Fruit fly (Drosophila melanogaster) whole organism, embryonic: ENCODE data around the gene Pax.

ENCODE experiments used
- BEAF-32 ChIP-seq: fragments of 200-800 bp; sonication (Bioruptor generic); optimal IDR thresholded peaks from 3 replicates; lab custom pipeline; 2017; ENCODE audit warnings: missing biosample characterization, missing genetic modification characterization, mild to moderate bottlenecking, moderate library complexity, missing genetic modification reagents
- CG10209 ChIP-seq: fragments of 200-800 bp; sonication (Bioruptor generic); optimal IDR thresholded peaks from 3 replicates; lab custom pipeline; 2017; ENCODE audit warnings: missing biosample characterization, mild to moderate bottlenecking, missing genetic modification characterization, missing genetic modification reagents
- CG10431 ChIP-seq: fragments of 200-800 bp; sonication (Bioruptor generic); optimal IDR thresholded peaks from 3 replicates; lab custom pipeline; 2018; ENCODE audit warnings: missing biosample characterization, mild to moderate bottlenecking, missing genetic modification characterization
- CG11085 ChIP-seq: fragments of 200-800 bp; sonication (Bioruptor generic); IDR thresholded peaks from 2 replicates; pipeline ENCODE4 v1.3.6; 2022; ENCODE audit warnings: missing biosample characterization, missing genetic modification characterization
- CG11504 ChIP-seq: fragments of 200-800 bp; sonication (Bioruptor generic); optimal IDR thresholded peaks from 3 replicates; lab custom pipeline; 2019; ENCODE audit warnings: missing biosample characterization, mild to moderate bottlenecking, missing genetic modification characterization, moderate library complexity
- CG11723 ChIP-seq: fragments of 200-800 bp; sonication (Bioruptor generic); optimal IDR thresholded peaks from 2 replicates; lab custom pipeline; 2017; ENCODE audit warnings: missing biosample characterization, mild to moderate bottlenecking, missing genetic modification characterization
- CG12769 ChIP-seq: fragments of 200-800 bp; sonication (Bioruptor generic); optimal IDR thresholded peaks from 2 replicates; lab custom pipeline; 2019; ENCODE audit warnings: missing biosample characterization, mild to moderate bottlenecking, missing genetic modification characterization, moderate library complexity
- CG13424 ChIP-seq: fragments of 200-800 bp; sonication (Bioruptor generic); optimal IDR thresholded peaks from 2 replicates; lab custom pipeline; 2019; ENCODE audit warnings: missing biosample characterization, mild to moderate bottlenecking, missing genetic modification characterization, moderate library complexity
- CG15514 ChIP-seq: fragments of 200-800 bp; sonication (Bioruptor generic); optimal IDR thresholded peaks from 3 replicates; lab custom pipeline; 2017; ENCODE audit warnings: missing biosample characterization, missing genetic modification characterization, mild to moderate bottlenecking, moderate library complexity, missing genetic modification reagents
- CG17359 ChIP-seq: fragments of 200-800 bp; sonication (Bioruptor generic); optimal IDR thresholded peaks from 3 replicates; lab custom pipeline; 2018; ENCODE audit warnings: missing biosample characterization, mild to moderate bottlenecking, missing genetic modification characterization, moderate library complexity
- CG18011 ChIP-seq: fragments of 200-800 bp; sonication (Bioruptor generic); optimal IDR thresholded peaks from 2 replicates; lab custom pipeline; 2017; ENCODE audit warnings: missing biosample characterization, missing genetic modification characterization, mild to moderate bottlenecking, moderate library complexity, missing genotype
- CG3995 ChIP-seq: fragments of 200-800 bp; sonication (Bioruptor generic); optimal IDR thresholded peaks from 3 replicates; lab custom pipeline; 2016; ENCODE audit warnings: missing biosample characterization, missing genetic modification characterization
- CG4328 ChIP-seq: fragments of 200-800 bp; sonication (Bioruptor generic); optimal IDR thresholded peaks from 3 replicates; lab custom pipeline; 2017; ENCODE audit warnings: missing biosample characterization, missing genetic modification reagents, missing genetic modification characterization
- CG4360 ChIP-seq: fragments of 200-800 bp; sonication (Bioruptor generic); IDR thresholded peaks from 2 replicates; pipeline ENCODE4 v1.3.6; 2022; ENCODE audit warnings: missing biosample characterization, missing genetic modification characterization
- CG4404 ChIP-seq: fragments of 200-800 bp; sonication (Bioruptor generic); IDR thresholded peaks from 2 replicates; pipeline ENCODE4 v1.3.6; 2022; ENCODE audit warnings: missing biosample characterization, missing genetic modification characterization
- CG4707 ChIP-seq: fragments of 200-800 bp; sonication (Bioruptor generic); optimal IDR thresholded peaks from 2 replicates; lab custom pipeline; 2018; ENCODE audit warnings: missing biosample characterization, mild to moderate bottlenecking, missing genetic modification characterization, moderate library complexity
- CG4730 ChIP-seq: fragments of 200-800 bp; sonication (Bioruptor generic); IDR thresholded peaks from 2 replicates; pipeline ENCODE4 v1.3.6; 2022; ENCODE audit warnings: missing biosample characterization, missing genetic modification characterization
- CG7839 ChIP-seq: fragments of 200-800 bp; sonication (Bioruptor generic); optimal IDR thresholded peaks from 3 replicates; lab custom pipeline; 2018; ENCODE audit warnings: missing biosample characterization, mild to moderate bottlenecking, missing genetic modification characterization, moderate library complexity
- CG7928 ChIP-seq: fragments of 200-800 bp; sonication (Bioruptor generic); optimal IDR thresholded peaks from 2 replicates; lab custom pipeline; 2017; ENCODE audit warnings: missing biosample characterization, mild to moderate bottlenecking, missing genetic modification characterization
- Camta ChIP-seq: fragments of 200-800 bp; sonication (Bioruptor generic); optimal IDR thresholded peaks from 2 replicates; lab custom pipeline; 2016; ENCODE audit warnings: missing biosample characterization, missing genetic modification characterization
- CkIIα-i1 ChIP-seq: fragments of 200-800 bp; sonication (Bioruptor generic); IDR thresholded peaks from 2 replicates; pipeline ENCODE4 v1.3.6; 2022; ENCODE audit warnings: missing biosample characterization, missing genetic modification characterization
- CoRest ChIP-seq: fragments of 200-800 bp; sonication (Bioruptor generic); optimal IDR thresholded peaks from 3 replicates; lab custom pipeline; 2018; ENCODE audit warnings: missing biosample characterization, mild to moderate bottlenecking, missing genetic modification characterization, moderate library complexity
- Elba2 ChIP-seq: fragments of 200-800 bp; sonication (Bioruptor generic); optimal IDR thresholded peaks from 3 replicates; lab custom pipeline; 2016; ENCODE audit warnings: missing biosample characterization, missing genetic modification characterization
- MTF-1 ChIP-seq: fragments of 200-800 bp; sonication (Bioruptor generic); optimal IDR thresholded peaks from 2 replicates; lab custom pipeline; 2018; ENCODE audit warnings: missing biosample characterization, mild to moderate bottlenecking, missing genetic modification characterization, borderline replicate concordance
- Meics ChIP-seq: fragments of 200-800 bp; sonication (Bioruptor generic); optimal IDR thresholded peaks from 2 replicates; lab custom pipeline; 2017; ENCODE audit warnings: missing biosample characterization, mild to moderate bottlenecking, missing genetic modification characterization
- Oaz ChIP-seq: fragments of 200-800 bp; sonication (Bioruptor generic); IDR thresholded peaks from 2 replicates; pipeline ENCODE4 v1.3.6; 2022; ENCODE audit warnings: missing biosample characterization, missing genetic modification characterization
- Oli ChIP-seq: fragments of 200-800 bp; sonication (Bioruptor generic); optimal IDR thresholded peaks from 2 replicates; lab custom pipeline; 2018; ENCODE audit warnings: missing biosample characterization, mild to moderate bottlenecking, missing genetic modification characterization, moderate library complexity
- Xrp1 ChIP-seq: fragments of 200-800 bp; sonication (Bioruptor generic); IDR thresholded peaks from 2 replicates; pipeline ENCODE4 v1.3.6; 2022; ENCODE audit warnings: missing biosample characterization, missing genetic modification characterization
- abd-A ChIP-seq: fragments of 200-800 bp; sonication (Bioruptor generic); optimal IDR thresholded peaks from 3 replicates; lab custom pipeline; 2019; ENCODE audit warnings: missing biosample characterization, mild to moderate bottlenecking, missing genetic modification characterization, moderate library complexity
- ara ChIP-seq: fragments of 200-800 bp; sonication (Bioruptor generic); IDR thresholded peaks from 2 replicates; pipeline ENCODE4 v1.3.6; 2022; ENCODE audit warnings: missing biosample characterization, missing genetic modification characterization
- ase ChIP-seq: fragments of 200-800 bp; sonication (Bioruptor generic); IDR thresholded peaks from 3 replicates; pipeline ENCODE4 v1.3.6; 2022; ENCODE audit warnings: missing biosample characterization, missing genetic modification characterization
- bab2 ChIP-seq: fragments of 200-800 bp; sonication (Bioruptor generic); optimal IDR thresholded peaks from 2 replicates; lab custom pipeline; 2016; ENCODE audit warnings: missing biosample characterization, missing genetic modification characterization
- cg ChIP-seq: fragments of 200-800 bp; sonication (Bioruptor generic); optimal IDR thresholded peaks from 3 replicates; lab custom pipeline; 2019; ENCODE audit warnings: missing biosample characterization, mild to moderate bottlenecking, missing genetic modification characterization, moderate library complexity
- ci ChIP-seq: fragments of 200-800 bp; sonication (Bioruptor generic); IDR thresholded peaks from 3 replicates; pipeline ENCODE4 v1.3.6; 2022; ENCODE audit warnings: missing biosample characterization, missing genetic modification characterization
- da ChIP-seq: fragments of 200-800 bp; sonication (Bioruptor generic); optimal IDR thresholded peaks from 2 replicates; lab custom pipeline; 2016; ENCODE audit warnings: missing biosample characterization, missing genetic modification characterization
- dm ChIP-seq: fragments of 200-800 bp; sonication (Bioruptor generic); optimal IDR thresholded peaks from 3 replicates; lab custom pipeline; 2016; ENCODE audit warnings: missing biosample characterization, missing genetic modification characterization
- dpn ChIP-seq, 2 experiments: fragments of 200-800 bp; sonication (Bioruptor generic); optimal IDR thresholded peaks; 3 replicates each; lab custom pipeline; 2016; ENCODE audit warnings: missing biosample characterization in 2 of 2, missing genetic modification characterization in 2 of 2
- exex ChIP-seq: fragments of 200-800 bp; sonication (Bioruptor generic); optimal IDR thresholded peaks from 4 replicates; lab custom pipeline; 2018; ENCODE audit warnings: missing biosample characterization, mild to moderate bottlenecking, missing genetic modification characterization, moderate library complexity
- fd3F ChIP-seq: fragments of 200-800 bp; sonication (Bioruptor generic); optimal IDR thresholded peaks from 2 replicates; lab custom pipeline; 2018; ENCODE audit warnings: missing biosample characterization, mild to moderate bottlenecking, missing genetic modification characterization, moderate library complexity
- gsb-n ChIP-seq: fragments of 200-800 bp; sonication (Bioruptor generic); optimal IDR thresholded peaks from 3 replicates; lab custom pipeline; 2018; ENCODE audit warnings: missing biosample characterization, mild to moderate bottlenecking, missing genetic modification characterization
- h ChIP-seq: fragments of >200 bp; optimal IDR thresholded peaks from 2 replicates; lab custom pipeline; 2017
- ham ChIP-seq: fragments of 200-800 bp; sonication (Bioruptor generic); IDR thresholded peaks from 2 replicates; pipeline ENCODE4 v1.3.6; 2022; ENCODE audit warnings: missing biosample characterization, missing genetic modification characterization
- jigr1 ChIP-seq: fragments of 200-800 bp; sonication (Bioruptor generic); IDR thresholded peaks from 3 replicates; pipeline ENCODE4 v1.3.6; 2022; ENCODE audit warnings: missing biosample characterization, missing genetic modification characterization
- lov ChIP-seq, 2 experiments: fragments of 200-800 bp in 1 of 2; fragments of >200 bp in 1 of 2; sonication (Bioruptor generic) in 1 of 2; IDR thresholded peaks in 1 of 2; optimal IDR thresholded peaks in 1 of 2; 2 replicates in 1 of 2; 3 replicates in 1 of 2; pipeline versions ENCODE4 v1.3.6 to Lab custom; 2017 to 2022; ENCODE audit warnings: missing biosample characterization in 1 of 2, missing genetic modification characterization in 1 of 2
- pan ChIP-seq, 4 experiments: fragments of >200 bp in 3 of 4; fragments of 200-800 bp in 1 of 4; sonication (Bioruptor generic) in 1 of 4; optimal IDR thresholded peaks in 3 of 4; IDR thresholded peaks in 1 of 4; 2 replicates each; pipeline versions ENCODE4 v1.3.6 to Lab custom; 2017 to 2022; ENCODE audit warnings: missing biosample characterization in 2 of 4, missing genetic modification characterization in 2 of 4, mixed read lengths in 1 of 4
- pros ChIP-seq: fragments of 200-800 bp; sonication (Bioruptor generic); optimal IDR thresholded peaks from 3 replicates; lab custom pipeline; 2019; ENCODE audit warnings: missing biosample characterization, mild to moderate bottlenecking, missing genetic modification characterization, moderate library complexity
- sr ChIP-seq: fragments of 200-800 bp; sonication (Bioruptor generic); IDR thresholded peaks from 3 replicates; pipeline ENCODE4 v1.3.6; 2022; ENCODE audit warnings: missing biosample characterization, missing genetic modification characterization

The Pax gene

dm6 chr2L:19398317-19399234 lies 27.8 kb downstream of the Pax start, which contains the start of gene CG17544 (continued):
- TF ChIP-seq CG4360 (peak; percentile 30; the same call in 1 of the 2 replicates), Oaz (GFP tag; lab: Robert Waterston, UW) (no peak), CG4404 (peak; percentile 67), CkIIα-i1 (GFP tag; lab: Robert Waterston, UW) (no peak), pan (optimal IDR thresholded peaks at IDR 0.05; lab: Kevin White, UChicago) (no peak), pan (GFP tag; optimal IDR thresholded peaks at IDR 0.05 in 1 of 2, IDR thresholded peaks at IDR 0.05 in 1 of 2) (peak in 1 of 2 experiments; percentile 46), bab2 (GFP tag; lab: Kevin White, UChicago) (no peak), CoRest (tag; lab: Kevin White, UChicago) (peak; percentile 90), cg (GFP tag; lab: Kevin White, UChicago) (peak; percentile 90), sr (peak; percentile 62), CG4707 (GFP tag; lab: Kevin White, UChicago) (no peak), CG7928 (GFP tag; lab: Kevin White, UChicago) (no peak), da (GFP tag; lab: Kevin White, UChicago) (no peak), CG17359 (tag; lab: Kevin White, UChicago) (peak; percentile 76), CG18011 (GFP tag; lab: Kevin White, UChicago) (peak; percentile 12), CG4730 (GFP tag; lab: Robert Waterston, UW) (no peak; the same call in none of the 2 replicates), ase (GFP tag; lab: Robert Waterston, UW) (peak; percentile 49; the same call in 1 of the 3 replicates), BEAF-32 (no peak), Elba2 (no peak), exex (tag; lab: Kevin White, UChicago) (peak; percentile 37), CG4328 (peak; percentile 77), pros (GFP tag; lab: Kevin White, UChicago) (peak; percentile 54), CG12769 (peak; percentile 83), jigr1 (GFP tag; lab: Robert Waterston, UW) (peak; percentile 11; the same call in 1 of the 3 replicates), abd-A (tag; lab: Kevin White, UChicago) (peak; percentile 97), dpn (GFP tag; optimal IDR thresholded peaks at IDR 0.05; lab: Kevin White, UChicago) (peak; percentile 33 to 73), CG7839 (tag; lab: Kevin White, UChicago) (peak; percentile 74), MTF-1 (peak; percentile 32), CG3995 (GFP tag; lab: Kevin White, UChicago) (no peak), Oli (tag; lab: Kevin White, UChicago) (peak; percentile 85), ara (no peak), CG10431 (GFP tag; lab: Kevin White, UChicago) (peak; percentile 1), h (no peak), CG15514 (GFP tag; lab: Kevin White, UChicago) (peak; percentile 40), ham (GFP tag; lab: Robert Waterston, UW) (no peak), ci (GFP tag; lab: Robert Waterston, UW) (peak; percentile 55), CG13424 (tag; lab: Kevin White, UChicago) (peak; percentile 89), CG11723 (GFP tag; lab: Kevin White, UChicago) (no peak), CG11085 (no peak; the same call in 1 of the 2 replicates), Camta (GFP tag; lab: Kevin White, UChicago) (no peak), CG11504 (tag; lab: Kevin White, UChicago) (peak; percentile 86), Xrp1 (GFP tag; lab: Robert Waterston, UW) (peak; percentile 69), CG10209 (GFP tag; lab: Kevin White, UChicago) (peak; percentile 86), dm (GFP tag; lab: Kevin White, UChicago) (no peak), lov (optimal IDR thresholded peaks at IDR 0.05; lab: Kevin White, UChicago) (no peak), lov (GFP tag; IDR thresholded peaks at IDR 0.05; lab: Robert Waterston, UW) (no peak), Meics (GFP tag; lab: Kevin White, UChicago) (peak; percentile 88), gsb-n (peak; percentile 60), fd3F (GFP tag; lab: Kevin White, UChicago) (peak; percentile 53)
